Worm (Caenorhabditis elegans): ENCODE data around the gene gst-35.
A peak's percentile ranks its signal among the peaks of the same experiment; 100 is the strongest.
"Not testable (repeated sequence)": the region's sequence is repeated elsewhere in the genome, so short reads cannot be mapped to it uniquely, and the experiment has no call there.

gst-35 gene

DNA sequence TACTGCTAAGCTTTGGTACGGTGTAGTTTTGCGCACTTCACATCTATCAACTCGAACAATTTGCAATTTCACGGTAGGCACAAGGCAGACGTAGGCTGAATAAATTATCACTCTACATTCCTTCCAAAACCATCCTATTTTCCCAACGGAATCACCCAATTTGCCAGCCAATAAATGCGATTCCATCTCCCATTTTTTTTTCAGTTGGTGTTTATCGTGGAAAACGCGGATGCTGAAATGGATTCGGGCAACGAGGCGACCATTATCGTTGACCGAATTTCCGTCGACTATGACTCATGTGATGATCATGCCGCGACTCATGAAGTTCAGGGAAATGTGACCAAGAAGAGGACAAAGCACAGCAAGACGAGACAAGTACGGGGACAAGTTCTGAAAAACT, 36.7 kb downstream of the gst-35 start:
- TF ChIP-seq ztf-3 (GFP tag; optimal IDR thresholded peaks at IDR 0.05) = no peak
- TF ChIP-seq rpc-1 (optimal IDR thresholded peaks at IDR 0.05) = no peak
- TF ChIP-seq rpc-1 (tag; optimal IDR thresholded peaks at IDR 0.05) = no peak
- TF ChIP-seq ekl-4 (GFP tag; IDR thresholded peaks at IDR 0.05) = no peak
- TF ChIP-seq T07F8.4 (tag; optimal IDR thresholded peaks at IDR 0.05) = no peak
- TF ChIP-seq ztf-25 (GFP tag; IDR thresholded peaks at IDR 0.05) = no peak
- no peak for TF ChIP-seq madf-8 (GFP tag; conservative IDR thresholded peaks at IDR 0.05)
- TF ChIP-seq athp-1 (tag; optimal IDR thresholded peaks at IDR 0.05) = no peak
- TF ChIP-seq him-1 (tag; optimal IDR thresholded peaks at IDR 0.05) = no peak
- TF ChIP-seq xnd-1 (tag; optimal IDR thresholded peaks at IDR 0.05) = no peak
- TF ChIP-seq hmg-1.2 (GFP tag; IDR thresholded peaks at IDR 0.05) = no peak
- no peak for TF ChIP-seq F57C9.4 (tag; optimal IDR thresholded peaks at IDR 0.05)
- TF ChIP-seq hrde-1 (tag; optimal IDR thresholded peaks at IDR 0.05; ENCODE audit: borderline replicate concordance) = no peak

DNA sequence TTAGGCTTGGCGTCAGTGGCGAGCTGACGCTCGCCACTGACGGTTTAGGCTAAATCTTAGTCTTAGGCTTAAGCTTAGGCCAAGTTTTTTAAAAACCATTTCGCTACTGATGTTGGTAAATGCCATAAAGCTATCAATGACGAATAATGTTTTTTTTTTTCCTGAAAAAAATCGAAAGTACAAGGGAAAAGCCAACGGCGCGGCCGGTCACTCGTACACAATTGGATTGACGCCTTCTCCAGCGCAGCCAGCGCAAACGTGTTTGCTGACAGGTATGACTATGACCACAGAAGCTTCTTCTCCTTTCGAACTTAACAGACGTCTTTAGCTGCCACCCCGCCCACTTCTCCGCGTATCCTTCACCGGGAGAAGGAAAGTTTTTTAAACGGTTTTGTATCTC, 39.6 kb downstream of the gst-35 start, which contains the start of gene Y53F4B.27:
Gene Y53F4B.27 (plus strand): TSS at position 301 of the 400 bp plus-strand sequence.
- TF ChIP-seq cebp-2 (GFP tag; IDR thresholded peaks at IDR 0.05) = 0 out of 2 replicates have a peak, but pooled peaks have one; percentile 11
- no peak for TF ChIP-seq ztf-25 (GFP tag; IDR thresholded peaks at IDR 0.05)
- TF ChIP-seq hsf-1 (GFP tag; IDR thresholded peaks at IDR 0.05) = no peak
- TF ChIP-seq ccch-3 (GFP tag; optimal IDR thresholded peaks at IDR 0.05) = no peak
- no peak for TF ChIP-seq akir-1 (GFP tag; optimal IDR thresholded peaks at IDR 0.05)

ce11 chrII:15143729-15144128, 41.5 kb downstream of the gst-35 start:
- TF ChIP-seq ceh-91 (GFP tag; IDR thresholded peaks at IDR 0.05) = no peak
- no peak for TF ChIP-seq mxl-1 (tag; optimal IDR thresholded peaks at IDR 0.05)
- no peak for TF ChIP-seq Y67H2A.10 (GFP tag; conservative IDR thresholded peaks at IDR 0.05)
- no peak for TF ChIP-seq mcd-1 (GFP tag; IDR thresholded peaks at IDR 0.05)
- no peak for TF ChIP-seq snpc-4 (GFP tag; optimal IDR thresholded peaks at IDR 0.05)
- no peak for TF ChIP-seq snpc-4 (tag; optimal IDR thresholded peaks at IDR 0.05)
- TF ChIP-seq ZK185.1 (tag; optimal IDR thresholded peaks at IDR 0.05; ENCODE audit: poor library complexity, severe bottlenecking) = no peak

ce11 chrII:15140881-15141280, 44.3 kb downstream of the gst-35 start, which contains the start of gene Y53F4B.26:
Gene Y53F4B.26, minus strand, starts transcription at chrII:15140981.
- TF ChIP-seq snpc-1.3 (tag; optimal IDR thresholded peaks at IDR 0.05; ENCODE audit: insufficient read depth); F22D6.2 (tag; optimal IDR thresholded peaks at IDR 0.05); rec-8 (tag; optimal IDR thresholded peaks at IDR 0.05): not testable (repeated sequence)

ce11 chrII:15135886-15136285, 49.3 kb downstream of the gst-35 start, which contains the start of gene Y53F4B.25:
Gene Y53F4B.25, plus strand, starts transcription at chrII:15136186.
- TF ChIP-seq him-1 (tag; optimal IDR thresholded peaks at IDR 0.05) = no peak
- no peak for TF ChIP-seq nhr-27 (tag; optimal IDR thresholded peaks at IDR 0.05)
- no peak for TF ChIP-seq snpc-4 (GFP tag; optimal IDR thresholded peaks at IDR 0.05)
- TF ChIP-seq snpc-4 (tag; optimal IDR thresholded peaks at IDR 0.05) = no peak
- no peak for TF ChIP-seq mes-4 (tag; optimal IDR thresholded peaks at IDR 0.05)
- no peak for TF ChIP-seq nfya-2 (GFP tag; IDR thresholded peaks at IDR 0.05)
- no peak for TF ChIP-seq efl-1 (GFP tag; optimal IDR thresholded peaks at IDR 0.05)

DNA sequence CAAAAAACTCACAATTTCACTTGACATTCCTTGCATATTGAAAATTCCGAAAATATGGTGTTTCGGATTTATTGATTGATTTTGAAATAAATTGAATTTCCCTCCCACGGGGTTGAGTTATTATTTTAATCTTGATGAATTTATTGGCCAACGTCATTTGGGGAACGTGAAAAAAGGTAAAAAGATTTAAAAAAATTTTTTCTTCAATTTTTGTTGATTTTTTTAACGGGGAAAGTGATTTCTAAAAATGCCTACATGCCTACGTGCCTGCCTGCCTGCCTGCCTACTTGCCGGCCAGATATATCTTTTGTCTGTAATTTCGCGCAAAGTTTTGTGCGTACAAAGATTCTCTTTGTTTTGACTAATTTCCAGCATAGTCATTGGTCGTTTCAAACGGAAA, 50.9 kb downstream of the gst-35 start, which contains the start of gene Y53F4B.24:
Gene Y53F4B.24 (minus strand): TSS at position 101 of the 400 bp plus-strand sequence.
- TF ChIP-seq repo-1 (tag; optimal IDR thresholded peaks at IDR 0.05) = no peak
- TF ChIP-seq F37B4.10 (GFP tag; IDR thresholded peaks at IDR 0.05) = no peak
- TF ChIP-seq lag-1 (GFP tag; IDR thresholded peaks at IDR 0.05) = no peak
- no peak for TF ChIP-seq ceh-91 (GFP tag; IDR thresholded peaks at IDR 0.05)
- no peak for TF ChIP-seq D2030.7 (GFP tag; IDR thresholded peaks at IDR 0.05)
- TF ChIP-seq rec-8 (tag; optimal IDR thresholded peaks at IDR 0.05) = no peak
- TF ChIP-seq nfya-1 (tag; optimal IDR thresholded peaks at IDR 0.05; ENCODE audit: borderline replicate concordance, insufficient read depth) = no peak
- no peak for TF ChIP-seq sptf-2 (GFP tag; optimal IDR thresholded peaks at IDR 0.05)
- TF ChIP-seq B0035.1 (tag; optimal IDR thresholded peaks at IDR 0.05) = no peak
- TF ChIP-seq egrh-3 (GFP tag; IDR thresholded peaks at IDR 0.05) = no peak
- no peak for TF ChIP-seq snpc-3.4 (tag; optimal IDR thresholded peaks at IDR 0.05)

All from whole organism, young adult.